Fruit fly (Drosophila melanogaster): ENCODE measurements around the gene Remo.

Gene Remo

dm6 chrX:13274429-13275095 lies 13.3 kb upstream of the Remo start (continued):
- peak; percentile 54 for TF ChIP-seq CG9437 (GFP tag; optimal IDR thresholded peaks at IDR 0.05)
- TF ChIP-seq Camta (GFP tag; optimal IDR thresholded peaks at IDR 0.05), result peak; percentile 20
- TF ChIP-seq CG14710 (tag; optimal IDR thresholded peaks at IDR 0.05), result peak; percentile 61
- no peak for TF ChIP-seq CG4820 (GFP tag; optimal IDR thresholded peaks at IDR 0.05)
- TF ChIP-seq Nf-YB (GFP tag; optimal IDR thresholded peaks at IDR 0.05), result peak; percentile 22
- TF ChIP-seq CG17328 (GFP tag; IDR thresholded peaks at IDR 0.05), result peak; percentile 50; the same call in 1 of the 2 replicates
- TF ChIP-seq CG1603 (tag; optimal IDR thresholded peaks at IDR 0.05), result no peak
- peak; percentile 42 for TF ChIP-seq sqz (GFP tag; optimal IDR thresholded peaks at IDR 0.05)
- peak; percentile 68 for TF ChIP-seq salm (tag; optimal IDR thresholded peaks at IDR 0.05)
- TF ChIP-seq CG30403 (GFP tag; optimal IDR thresholded peaks at IDR 0.05), result peak; percentile 67
- peak; percentile 53; the same call in 1 of the 2 replicates for TF ChIP-seq CG6689 (GFP tag; IDR thresholded peaks at IDR 0.05)
- TF ChIP-seq CG12391 (tag; optimal IDR thresholded peaks at IDR 0.05), result peak; percentile 76
- TF ChIP-seq Optix (GFP tag; IDR thresholded peaks at IDR 0.05), result no peak
- TF ChIP-seq NfI (GFP tag; optimal IDR thresholded peaks at IDR 0.05), result peak; percentile 29
- peak; percentile 47 for TF ChIP-seq Fer1 (GFP tag; optimal IDR thresholded peaks at IDR 0.05)
- TF ChIP-seq ind (GFP tag; optimal IDR thresholded peaks at IDR 0.05), result peak; percentile 9
- TF ChIP-seq Myb (GFP tag; optimal IDR thresholded peaks at IDR 0.05), result no peak
- TF ChIP-seq CG2116 (GFP tag; optimal IDR thresholded peaks at IDR 0.05), result no peak
- no peak for TF ChIP-seq btn (GFP tag; optimal IDR thresholded peaks at IDR 0.05)
- TF ChIP-seq CG17568 (GFP tag; optimal IDR thresholded peaks at IDR 0.05), result no peak
- TF ChIP-seq CG10209 (GFP tag; optimal IDR thresholded peaks at IDR 0.05), result peak; percentile 20
- peak; percentile 15 for TF ChIP-seq CG12299 (tag; optimal IDR thresholded peaks at IDR 0.05)
- no peak for TF ChIP-seq CG2129 (GFP tag; IDR thresholded peaks at IDR 0.05; ENCODE audit: partially characterized antibody)
- peak; percentile 53 for TF ChIP-seq CG9817 (tag; optimal IDR thresholded peaks at IDR 0.05)
- peak; percentile 46 for TF ChIP-seq vvl (GFP tag; IDR thresholded peaks at IDR 0.05)
- peak; percentile 24 for TF ChIP-seq CG18764 (GFP tag; optimal IDR thresholded peaks at IDR 0.05)
- peak; percentile 21 for TF ChIP-seq CG2202 (tag; optimal IDR thresholded peaks at IDR 0.05)
- TF ChIP-seq dmrt11E (tag; optimal IDR thresholded peaks at IDR 0.05), result peak; percentile 53
- TF ChIP-seq usp (GFP tag; optimal IDR thresholded peaks at IDR 0.05), result no peak
- no peak for TF ChIP-seq CG17612 (GFP tag; IDR thresholded peaks at IDR 0.05)
- peak; percentile 0 for TF ChIP-seq CG13624 (GFP tag; optimal IDR thresholded peaks at IDR 0.05)
- TF ChIP-seq zen2 (GFP tag; IDR thresholded peaks at IDR 0.05; ENCODE audit: partially characterized antibody), result no peak
- no peak for TF ChIP-seq dan (GFP tag; IDR thresholded peaks at IDR 0.05)
- peak; percentile 40 for TF ChIP-seq CG10147 (GFP tag; optimal IDR thresholded peaks at IDR 0.05)
- peak; percentile 53 for TF ChIP-seq CG1233 (GFP tag; optimal IDR thresholded peaks at IDR 0.05)
- no peak for TF ChIP-seq Atf6 (GFP tag; IDR thresholded peaks at IDR 0.05)
- no peak for TF ChIP-seq CG9609 (GFP tag; optimal IDR thresholded peaks at IDR 0.05)
- TF ChIP-seq tap (tag; optimal IDR thresholded peaks at IDR 0.05), result peak; percentile 54
- TF ChIP-seq CG32767 (GFP tag; IDR thresholded peaks at IDR 0.05), result no peak; the same call in 1 of the 2 replicates
- peak; percentile 41 for TF ChIP-seq az2 (GFP tag; optimal IDR thresholded peaks at IDR 0.05)
- no peak for TF ChIP-seq CG12104 (GFP tag; optimal IDR thresholded peaks at IDR 0.05)
- TF ChIP-seq HLH3B (GFP tag; IDR thresholded peaks at IDR 0.05), result peak; percentile 42; the same call in 1 of the 2 replicates
- TF ChIP-seq CG3847 (GFP tag; IDR thresholded peaks at IDR 0.05), result peak; percentile 43; the same call in 1 of the 2 replicates
- TF ChIP-seq unpg (GFP tag; optimal IDR thresholded peaks at IDR 0.05), result peak; percentile 71
- no peak for TF ChIP-seq CG14965 (GFP tag; optimal IDR thresholded peaks at IDR 0.05; ENCODE audit: borderline replicate concordance)
